Fruit fly (Drosophila melanogaster) whole organism, embryonic: ENCODE data around the gene CG8668.
A peak's percentile ranks its signal among the peaks of the same experiment; 100 is the strongest.

Source experiments
- Atf3 ChIP-seq: fragments of 200-800 bp; sonication (Bioruptor generic); optimal IDR thresholded peaks from 3 replicates; lab custom pipeline; 2016; ENCODE audit warnings: missing biosample characterization, missing genetic modification characterization
- Blimp-1 ChIP-seq: fragments of 200-800 bp; sonication (Bioruptor generic); optimal IDR thresholded peaks from 3 replicates; lab custom pipeline; 2018; ENCODE audit warnings: missing biosample characterization, missing genetic modification characterization, mild to moderate bottlenecking, moderate library complexity, missing genetic modification reagents
- CG10147 ChIP-seq: fragments of 200-800 bp; sonication (Bioruptor generic); optimal IDR thresholded peaks from 2 replicates; lab custom pipeline; 2019; ENCODE audit warnings: missing biosample characterization, mild to moderate bottlenecking, missing genetic modification characterization, moderate library complexity
- CG10462 ChIP-seq: fragments of 200-800 bp; sonication (Bioruptor generic); optimal IDR thresholded peaks from 2 replicates; lab custom pipeline; 2016; ENCODE audit warnings: missing biosample characterization, missing genetic modification characterization
- CG11247 ChIP-seq: fragments of 200-800 bp; sonication (Bioruptor generic); IDR thresholded peaks from 2 replicates; pipeline ENCODE4 v1.3.6; 2022; ENCODE audit warnings: missing biosample characterization, missing genetic modification characterization
- CG11456 ChIP-seq: fragments of 200-800 bp; sonication (Bioruptor generic); IDR thresholded peaks from 3 replicates; pipeline ENCODE4 v1.3.6; 2022; ENCODE audit warnings: missing biosample characterization, missing genetic modification characterization
- CG12659 ChIP-seq: fragments of 200-800 bp; sonication (Bioruptor generic); optimal IDR thresholded peaks from 3 replicates; lab custom pipeline; 2017; ENCODE audit warnings: mild to moderate bottlenecking, missing biosample characterization, missing genetic modification reagents, missing genetic modification characterization
- CG14014 ChIP-seq: fragments of 200-800 bp; sonication (Bioruptor generic); IDR thresholded peaks from 2 replicates; pipeline ENCODE4 v1.3.6; 2022; ENCODE audit warnings: missing biosample characterization, missing genetic modification characterization
- CG14710 ChIP-seq: fragments of 200-800 bp; sonication (Bioruptor generic); optimal IDR thresholded peaks from 3 replicates; lab custom pipeline; 2019; ENCODE audit warnings: missing biosample characterization, mild to moderate bottlenecking, missing genetic modification characterization, moderate library complexity
- CG17568 ChIP-seq: fragments of 200-800 bp; sonication (Bioruptor generic); optimal IDR thresholded peaks from 2 replicates; lab custom pipeline; 2018; ENCODE audit warnings: missing biosample characterization, mild to moderate bottlenecking, missing genetic modification characterization, moderate library complexity
- CG6854 ChIP-seq: fragments of 200-800 bp; sonication (Bioruptor generic); optimal IDR thresholded peaks from 3 replicates; lab custom pipeline; 2017; ENCODE audit warnings: missing biosample characterization, mild to moderate bottlenecking, missing genetic modification characterization
- CG7372 ChIP-seq: fragments of 200-800 bp; sonication (Bioruptor generic); IDR thresholded peaks from 2 replicates; pipeline ENCODE4 v1.3.6; 2022; ENCODE audit warnings: missing biosample characterization, missing genetic modification characterization
- CG8089 ChIP-seq: fragments of 200-800 bp; sonication (Bioruptor generic); optimal IDR thresholded peaks from 3 replicates; lab custom pipeline; 2016; ENCODE audit warnings: missing biosample characterization, missing genetic modification characterization
- CG9609 ChIP-seq: fragments of 200-800 bp; sonication (Bioruptor generic); optimal IDR thresholded peaks from 3 replicates; lab custom pipeline; 2016; ENCODE audit warnings: missing biosample characterization, missing genetic modification characterization
- CHES-1-like ChIP-seq: fragments of 200-800 bp; sonication (Bioruptor generic); optimal IDR thresholded peaks from 2 replicates; lab custom pipeline; 2016; ENCODE audit warnings: missing biosample characterization, missing genetic modification characterization
- CkIIα-i1 ChIP-seq: fragments of 200-800 bp; sonication (Bioruptor generic); IDR thresholded peaks from 2 replicates; pipeline ENCODE4 v1.3.6; 2022; ENCODE audit warnings: missing biosample characterization, missing genetic modification characterization
- D ChIP-seq, 2 experiments: fragments of 200-800 bp in 1 of 2; fragments of >200 bp in 1 of 2; sonication (Bioruptor generic) in 1 of 2; optimal IDR thresholded peaks; 2 replicates in 1 of 2; 3 replicates in 1 of 2; lab custom pipeline; 2017; ENCODE audit warnings: mild to moderate bottlenecking in 1 of 2, missing biosample characterization in 1 of 2, missing genetic modification characterization in 1 of 2, missing genetic modification reagents in 1 of 2
- Dip2 ChIP-seq: fragments of 200-800 bp; sonication (Bioruptor generic); IDR thresholded peaks from 2 replicates; pipeline ENCODE4 v1.3.6; 2022; ENCODE audit warnings: missing biosample characterization, missing genetic modification characterization
- H15 ChIP-seq: fragments of 200-800 bp; sonication (Bioruptor generic); IDR thresholded peaks from 3 replicates; pipeline ENCODE4 v1.3.6; 2022; ENCODE audit warnings: missing biosample characterization, missing genetic modification characterization
- H2.0 ChIP-seq: fragments of 200-800 bp; sonication (Bioruptor generic); IDR thresholded peaks from 2 replicates; pipeline ENCODE4 v1.3.6; 2022; ENCODE audit warnings: missing biosample characterization, missing genetic modification characterization
- HLHmδ ChIP-seq: fragments of 200-800 bp; sonication (Bioruptor generic); optimal IDR thresholded peaks from 2 replicates; lab custom pipeline; 2018; ENCODE audit warnings: missing biosample characterization, mild to moderate bottlenecking, missing genetic modification characterization, moderate library complexity
- Hmx ChIP-seq: fragments of 200-800 bp; sonication (Bioruptor generic); optimal IDR thresholded peaks from 2 replicates; lab custom pipeline; 2016; ENCODE audit warnings: missing biosample characterization, missing genetic modification characterization
- Hsf ChIP-seq: fragments of 200-800 bp; sonication (Bioruptor generic); optimal IDR thresholded peaks from 3 replicates; lab custom pipeline; 2016; ENCODE audit warnings: missing biosample characterization, missing genetic modification characterization
- Med ChIP-seq: fragments of 200-800 bp; sonication (Bioruptor generic); peaks from one replicate; lab custom pipeline; 2016; ENCODE audit warnings: missing biosample characterization, missing genetic modification characterization, mild to moderate bottlenecking, inconsistent platforms, moderate library complexity
- Meics ChIP-seq: fragments of 200-800 bp; sonication (Bioruptor generic); optimal IDR thresholded peaks from 2 replicates; lab custom pipeline; 2017; ENCODE audit warnings: missing biosample characterization, mild to moderate bottlenecking, missing genetic modification characterization
- Mes4 ChIP-seq: fragments of 200-800 bp; sonication (Bioruptor generic); optimal IDR thresholded peaks from 2 replicates; lab custom pipeline; 2016; ENCODE audit warnings: missing biosample characterization, missing genetic modification characterization
- Oli ChIP-seq: fragments of 200-800 bp; sonication (Bioruptor generic); optimal IDR thresholded peaks from 2 replicates; lab custom pipeline; 2018; ENCODE audit warnings: missing biosample characterization, mild to moderate bottlenecking, missing genetic modification characterization, moderate library complexity
- Pdp1 ChIP-seq, 2 experiments: fragments of 200-800 bp; sonication (Bioruptor generic); optimal IDR thresholded peaks; 3 replicates each; lab custom pipeline; 2016; ENCODE audit warnings: missing biosample characterization in 2 of 2, missing genetic modification characterization in 2 of 2, mild to moderate bottlenecking in 1 of 2, moderate library complexity in 1 of 2
- TFAM ChIP-seq: fragments of 200-800 bp; sonication (Bioruptor generic); optimal IDR thresholded peaks from 2 replicates; lab custom pipeline; 2017; ENCODE audit warnings: missing biosample characterization, missing genetic modification characterization, inconsistent platforms
- Taf1 ChIP-seq: fragments of 200-800 bp; sonication (Bioruptor generic); IDR thresholded peaks from 2 replicates; pipeline ENCODE4 v1.3.6; 2022; ENCODE audit warnings: missing biosample characterization, missing genetic modification characterization
- Trl ChIP-seq, 3 experiments: fragments of >200 bp in 2 of 3; fragments of 200-800 bp in 1 of 3; sonication (Bioruptor generic) in 1 of 3; optimal IDR thresholded peaks; 2 replicates in 1 of 3; 3 replicates in 2 of 3; lab custom pipeline; 2016 to 2017; ENCODE audit warnings: missing biosample characterization in 1 of 3, missing genetic modification characterization in 1 of 3
- Vsx1 ChIP-seq: fragments of 200-800 bp; sonication (Bioruptor generic); optimal IDR thresholded peaks from 2 replicates; lab custom pipeline; 2017; ENCODE audit warnings: missing biosample characterization, mild to moderate bottlenecking, missing genetic modification characterization, missing genetic modification reagents
- chif ChIP-seq, 2 experiments: fragments of 200-800 bp; sonication (Bioruptor generic); optimal IDR thresholded peaks; 3 replicates each; lab custom pipeline; 2016; ENCODE audit warnings: missing biosample characterization in 2 of 2, missing genetic modification characterization in 2 of 2
- dati ChIP-seq: fragments of 200-800 bp; sonication (Bioruptor generic); IDR thresholded peaks from 2 replicates; pipeline ENCODE4 v1.3.6; 2022; ENCODE audit warnings: missing biosample characterization, missing genetic modification characterization
- emc ChIP-seq: fragments of 200-800 bp; sonication (Bioruptor generic); optimal IDR thresholded peaks from 2 replicates; lab custom pipeline; 2016; ENCODE audit warnings: missing biosample characterization, missing genetic modification characterization
- en ChIP-seq: fragments of 200-800 bp; sonication (Bioruptor generic); optimal IDR thresholded peaks from 2 replicates; lab custom pipeline; 2016; ENCODE audit warnings: missing biosample characterization, missing genetic modification characterization
- eve ChIP-seq, 2 experiments: fragments of >200 bp; optimal IDR thresholded peaks; 2 replicates each; lab custom pipeline; 2017; ENCODE audit warnings: missing biosample characterization in 2 of 2, missing genetic modification characterization in 2 of 2
- ken ChIP-seq: fragments of 200-800 bp; sonication (Bioruptor generic); IDR thresholded peaks from 3 replicates; pipeline ENCODE4 v1.3.6; 2022; ENCODE audit warnings: missing biosample characterization, missing genetic modification characterization
- lab ChIP-seq: fragments of 200-800 bp; sonication (Bioruptor generic); optimal IDR thresholded peaks from 3 replicates; lab custom pipeline; 2017; ENCODE audit warnings: missing biosample characterization, missing genetic modification characterization, mild to moderate bottlenecking, moderate library complexity, missing genetic modification reagents
- lmd ChIP-seq: fragments of 200-800 bp; sonication (Bioruptor generic); IDR thresholded peaks from 2 replicates; pipeline ENCODE4 v1.3.6; 2022; ENCODE audit warnings: missing biosample characterization, missing genetic modification characterization
- oc ChIP-seq: fragments of 200-800 bp; sonication (Bioruptor generic); optimal IDR thresholded peaks from 2 replicates; lab custom pipeline; 2018; ENCODE audit warnings: missing biosample characterization, mild to moderate bottlenecking, missing genetic modification characterization, moderate library complexity
- pfk ChIP-seq: fragments of 200-800 bp; sonication (Bioruptor generic); optimal IDR thresholded peaks from 2 replicates; lab custom pipeline; 2018; ENCODE audit warnings: missing biosample characterization, mild to moderate bottlenecking, missing genetic modification characterization, moderate library complexity
- pho ChIP-seq: fragments of 200-800 bp; sonication (Bioruptor generic); optimal IDR thresholded peaks from 2 replicates; lab custom pipeline; 2016; ENCODE audit warnings: missing biosample characterization, missing genetic modification characterization
- pnt ChIP-seq: fragments of 200-800 bp; sonication (Bioruptor generic); optimal IDR thresholded peaks from 3 replicates; lab custom pipeline; 2016; ENCODE audit warnings: missing biosample characterization, missing genetic modification characterization
- prd ChIP-seq, 3 experiments: fragments of >200 bp in 2 of 3; fragments of 200-800 bp in 1 of 3; sonication (Bioruptor generic) in 1 of 3; optimal IDR thresholded peaks in 2 of 3; IDR thresholded peaks in 1 of 3; 2 replicates in 2 of 3; 3 replicates in 1 of 3; pipeline versions ENCODE4 v1.3.6 to Lab custom; 2017 to 2022; ENCODE audit warnings: missing biosample characterization in 1 of 3, missing genetic modification characterization in 1 of 3
- ranshi ChIP-seq: fragments of 200-800 bp; sonication (Bioruptor generic); IDR thresholded peaks from 2 replicates; pipeline ENCODE4 v1.3.6; 2022; ENCODE audit warnings: missing biosample characterization, missing genetic modification characterization
- sc ChIP-seq, 3 experiments: fragments of >200 bp in 2 of 3; fragments of 200-800 bp in 1 of 3; sonication (Bioruptor generic) in 1 of 3; optimal IDR thresholded peaks; 2 replicates in 2 of 3; 3 replicates in 1 of 3; lab custom pipeline; 2017; ENCODE audit warnings: mild to moderate bottlenecking in 1 of 3, missing biosample characterization in 1 of 3, missing genetic modification characterization in 1 of 3, missing genetic modification reagents in 1 of 3
- sens-2 ChIP-seq: fragments of 200-800 bp; sonication (Bioruptor generic); IDR thresholded peaks from 2 replicates; pipeline ENCODE4 v1.3.6; 2022; ENCODE audit warnings: missing biosample characterization, missing genetic modification characterization
- vnd ChIP-seq: fragments of 200-800 bp; sonication (Bioruptor generic); IDR thresholded peaks from 3 replicates; pipeline ENCODE4 v1.3.6; 2022; ENCODE audit warnings: missing biosample characterization, missing genetic modification characterization; ENCODE audit not compliant: partially characterized antibody

Gene CG8668

DNA sequence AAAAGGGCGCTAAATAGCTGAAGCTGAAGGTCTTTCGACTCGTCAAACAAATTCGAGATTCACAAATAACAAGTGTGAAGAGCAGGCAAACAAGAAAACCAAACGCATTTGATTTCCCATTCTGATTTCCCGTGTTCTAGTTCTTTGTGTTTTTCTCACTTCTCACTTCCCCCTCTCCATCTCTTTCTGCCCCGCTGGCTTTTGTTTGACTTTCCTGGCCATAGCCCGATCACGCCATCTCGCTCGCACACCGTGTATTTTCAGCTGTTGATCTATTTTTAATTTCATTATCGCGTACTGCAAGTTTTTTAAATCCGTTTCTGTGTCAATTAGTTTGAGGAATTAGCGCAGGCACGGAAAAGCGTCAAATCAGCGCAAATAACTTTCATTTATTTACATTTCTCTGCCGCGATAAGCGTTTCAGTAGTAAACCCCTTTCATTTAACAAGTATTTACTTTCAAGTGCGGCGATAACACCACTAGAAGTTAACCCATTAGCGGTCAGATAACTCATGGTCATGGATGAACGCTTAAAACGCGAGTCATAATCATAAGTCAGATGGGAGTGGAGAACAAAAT lies 36.9 kb downstream of the CG8668 start:
- TF ChIP-seq oc (tag; lab: Kevin White, UChicago) (peak; percentile 7), CG11247 (GFP tag; lab: Robert Waterston, UW) (no peak), H2.0 (GFP tag; lab: Robert Waterston, UW) (0 out of 2 replicates have a peak, but pooled peaks have one; percentile 1), HLHmδ (GFP tag; lab: Kevin White, UChicago) (no peak), sc (optimal IDR thresholded peaks at IDR 0.05; lab: Kevin White, UChicago) (no peak), sc (GFP tag; optimal IDR thresholded peaks at IDR 0.05; lab: Kevin White, UChicago) (no peak), pho (GFP tag; lab: Kevin White, UChicago) (no peak), Taf1 (GFP tag; lab: Robert Waterston, UW) (no peak), H15 (GFP tag; lab: Robert Waterston, UW) (no peak), CG9609 (GFP tag; lab: Kevin White, UChicago) (no peak), CG10147 (no peak), CG11456 (GFP tag; lab: Robert Waterston, UW) (no peak), lmd (GFP tag; lab: Robert Waterston, UW) (no peak), lab (GFP tag; lab: Kevin White, UChicago) (peak; percentile 3), Hmx (GFP tag; lab: Kevin White, UChicago) (no peak), emc (no peak), sens-2 (GFP tag; lab: Robert Waterston, UW) (0 out of 2 replicates have a peak, but pooled peaks have one; percentile 45), Pdp1 (GFP tag; optimal IDR thresholded peaks at IDR 0.05; lab: Kevin White, UChicago) (no peak), Trl (optimal IDR thresholded peaks at IDR 0.05; lab: Kevin White, UChicago) (no peak), Trl (GFP tag; optimal IDR thresholded peaks at IDR 0.05; lab: Kevin White, UChicago) (no peak), Atf3 (GFP tag; lab: Kevin White, UChicago) (no peak), Med (peak; percentile 76), CG8089 (no peak), pfk (no peak), eve (GFP tag; optimal IDR thresholded peaks at IDR 0.05; lab: Kevin White, UChicago) (peak in 1 of 2 experiments; percentile 59), TFAM (no peak), CG10462 (GFP tag; lab: Kevin White, UChicago) (no peak), CG14014 (GFP tag; lab: Robert Waterston, UW) (no peak), Vsx1 (GFP tag; lab: Kevin White, UChicago) (peak; percentile 33), CG17568 (GFP tag; lab: Kevin White, UChicago) (no peak), CkIIα-i1 (GFP tag; lab: Robert Waterston, UW) (no peak), Blimp-1 (GFP tag; lab: Kevin White, UChicago) (no peak), chif (GFP tag; optimal IDR thresholded peaks at IDR 0.05; lab: Kevin White, UChicago) (no peak), Meics (no peak), Oli (tag; lab: Kevin White, UChicago) (no peak), Mes4 (no peak), CG6854 (no peak), CG7372 (GFP tag; lab: Robert Waterston, UW) (no peak), ranshi (GFP tag; lab: Robert Waterston, UW) (no peak), pnt (GFP tag; lab: Kevin White, UChicago) (no peak), ken (no peak), vnd (GFP tag; lab: Robert Waterston, UW) (no peak), Dip2 (no peak), CG12659 (GFP tag; lab: Kevin White, UChicago) (no peak), D (optimal IDR thresholded peaks at IDR 0.05; lab: Kevin White, UChicago) (no peak), D (GFP tag; optimal IDR thresholded peaks at IDR 0.05; lab: Kevin White, UChicago) (no peak), CHES-1-like (no peak), en (GFP tag; lab: Kevin White, UChicago) (no peak), prd (optimal IDR thresholded peaks at IDR 0.05; lab: Kevin White, UChicago) (no peak), prd (GFP tag; IDR thresholded peaks at IDR 0.05; lab: Robert Waterston, UW) (no peak), Hsf (GFP tag; lab: Kevin White, UChicago) (no peak), dati (no peak), CG14710 (tag; lab: Kevin White, UChicago) (no peak)
